Worm (Caenorhabditis elegans): Measurements from ENCODE around the gene mesp-1.

The mesp-1 gene

DNA sequence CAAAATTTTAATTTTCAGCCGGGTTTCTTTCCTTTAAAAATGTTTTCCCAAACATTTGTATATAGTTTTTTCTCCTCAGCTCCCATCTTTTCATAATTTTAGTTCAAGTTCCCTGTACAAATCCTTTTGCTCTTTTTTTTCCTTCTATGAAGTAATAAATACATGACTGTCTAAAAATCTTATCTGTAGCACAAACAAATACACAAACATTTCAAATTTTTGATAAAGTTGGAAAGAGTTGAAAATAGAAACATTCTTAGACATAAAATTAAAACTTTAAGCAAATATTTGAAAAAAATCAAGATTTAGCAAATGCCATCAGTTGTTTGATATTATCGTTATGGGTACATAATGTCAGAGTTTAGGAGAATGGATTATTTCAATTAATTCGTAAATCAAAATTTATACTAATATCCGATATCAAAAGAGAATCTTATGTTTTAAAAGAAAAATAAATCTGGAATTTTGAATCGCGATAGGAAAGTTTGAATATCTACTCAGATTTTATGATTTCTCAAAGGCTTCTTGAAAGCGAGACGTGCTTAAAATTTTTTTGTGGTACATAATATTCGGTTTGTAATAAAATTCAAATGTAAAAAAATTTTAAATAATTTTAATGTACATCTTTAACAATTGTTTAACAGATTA, 39.0 kb downstream of the mesp-1 start:
- TF ChIP-seq ztf-23 (GFP tag; IDR thresholded peaks at IDR 0.05), result no peak
- TF ChIP-seq cog-1 (tag; optimal IDR thresholded peaks at IDR 0.05), result no peak
- no peak for TF ChIP-seq ref-1 (GFP tag; conservative IDR thresholded peaks at IDR 0.05)
- TF ChIP-seq klf-2 (GFP tag; conservative IDR thresholded peaks at IDR 0.05), result no peak
- no peak for TF ChIP-seq flt-1 (GFP tag; IDR thresholded peaks at IDR 0.05)
- no peak for TF ChIP-seq T22C8.4 (GFP tag; IDR thresholded peaks at IDR 0.05)
- no peak for TF ChIP-seq med-1 (GFP tag; optimal IDR thresholded peaks at IDR 0.05; ENCODE audit: insufficient read depth)
- no peak for TF ChIP-seq tab-1 (GFP tag; IDR thresholded peaks at IDR 0.05)
- TF ChIP-seq ztf-29 (GFP tag; IDR thresholded peaks at IDR 0.05), result no peak

DNA sequence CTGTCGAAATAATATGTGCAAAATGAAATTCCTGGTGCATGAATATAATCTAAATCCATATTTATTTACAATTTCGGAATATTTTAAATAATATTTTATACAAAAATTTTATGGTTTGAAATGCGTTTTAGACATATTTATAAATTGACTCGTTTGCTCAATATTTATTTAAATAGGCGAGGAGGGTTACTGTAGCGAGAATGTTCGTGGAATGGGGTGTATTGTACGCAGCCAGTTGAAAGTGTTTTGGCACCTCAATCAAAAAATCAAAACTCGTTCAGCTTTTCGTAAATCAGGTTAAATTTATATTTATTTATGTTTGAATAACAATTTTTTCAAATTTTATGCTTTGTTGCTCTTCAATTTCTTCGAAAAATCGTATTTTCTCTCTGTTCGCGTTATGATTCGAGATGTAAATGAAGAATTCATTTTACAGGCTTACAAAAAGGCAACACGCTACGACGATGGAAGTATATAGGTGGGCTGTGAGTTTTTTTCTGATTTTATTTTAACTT, 39.6 kb downstream of the mesp-1 start, which contains the start of gene hyl-1:
Gene hyl-1, plus strand, starts transcription at position 465 of the 515 bp plus-strand sequence.
- TF ChIP-seq T22C8.4 (GFP tag; IDR thresholded peaks at IDR 0.05) (no peak), ztf-23 (GFP tag; IDR thresholded peaks at IDR 0.05) (no peak), ztf-29 (GFP tag; IDR thresholded peaks at IDR 0.05) (no peak), flt-1 (GFP tag; IDR thresholded peaks at IDR 0.05) (no peak), med-1 (GFP tag; optimal IDR thresholded peaks at IDR 0.05; ENCODE audit: insufficient read depth) (no peak), ref-1 (GFP tag; conservative IDR thresholded peaks at IDR 0.05) (no peak)

DNA sequence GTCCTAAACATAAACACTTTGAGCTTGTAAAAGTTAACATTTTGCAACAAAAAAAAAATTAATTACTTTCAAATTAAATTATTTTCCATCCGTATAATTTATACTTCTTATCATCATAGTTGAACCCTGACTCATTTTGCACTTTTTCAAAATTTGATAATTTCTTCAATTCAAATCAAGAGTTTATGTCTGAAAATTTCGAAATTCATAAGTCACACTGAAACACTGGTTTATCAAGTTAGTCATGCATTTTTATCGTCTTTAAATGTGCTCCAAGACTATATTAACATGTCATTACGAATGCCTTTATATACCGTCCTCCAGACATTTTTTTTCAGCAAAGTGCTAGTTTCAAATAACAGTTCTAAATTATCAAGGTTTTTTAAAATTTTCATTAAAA, 40.5 kb downstream of the mesp-1 start:
- TF ChIP-seq flt-1 (GFP tag; IDR thresholded peaks at IDR 0.05) (no peak), klf-2 (GFP tag; conservative IDR thresholded peaks at IDR 0.05) (no peak), ztf-23 (GFP tag; IDR thresholded peaks at IDR 0.05) (no peak), ref-1 (GFP tag; conservative IDR thresholded peaks at IDR 0.05) (no peak), cog-1 (tag; optimal IDR thresholded peaks at IDR 0.05) (no peak), T22C8.4 (GFP tag; IDR thresholded peaks at IDR 0.05) (no peak), med-1 (GFP tag; optimal IDR thresholded peaks at IDR 0.05; ENCODE audit: insufficient read depth) (no peak), ztf-29 (GFP tag; IDR thresholded peaks at IDR 0.05) (no peak), tab-1 (GFP tag; IDR thresholded peaks at IDR 0.05) (no peak)

- no peak for TF ChIP-seq flt-1 (GFP tag; IDR thresholded peaks at IDR 0.05)
- no peak for TF ChIP-seq tab-1 (GFP tag; IDR thresholded peaks at IDR 0.05)
- TF ChIP-seq ztf-23 (GFP tag; IDR thresholded peaks at IDR 0.05), result no peak
- TF ChIP-seq T22C8.4 (GFP tag; IDR thresholded peaks at IDR 0.05), result no peak
- TF ChIP-seq med-1 (GFP tag; optimal IDR thresholded peaks at IDR 0.05; ENCODE audit: insufficient read depth), result no peak
- TF ChIP-seq ztf-29 (GFP tag; IDR thresholded peaks at IDR 0.05), result no peak
- TF ChIP-seq klf-2 (GFP tag; conservative IDR thresholded peaks at IDR 0.05), result no peak
- no peak for TF ChIP-seq ref-1 (GFP tag; conservative IDR thresholded peaks at IDR 0.05)
- TF ChIP-seq cog-1 (tag; optimal IDR thresholded peaks at IDR 0.05), result no peak
Observed at ce11 chrIV:8540268-8540667, 41.2 kb downstream of the mesp-1 start.

ce11 chrIV:8542272-8542671, 43.2 kb downstream of the mesp-1 start:
- TF ChIP-seq cog-1 (tag; optimal IDR thresholded peaks at IDR 0.05) (no peak), ztf-29 (GFP tag; IDR thresholded peaks at IDR 0.05) (no peak), tab-1 (GFP tag; IDR thresholded peaks at IDR 0.05) (no peak), ref-1 (GFP tag; conservative IDR thresholded peaks at IDR 0.05) (no peak), flt-1 (GFP tag; IDR thresholded peaks at IDR 0.05) (no peak), klf-2 (GFP tag; conservative IDR thresholded peaks at IDR 0.05) (no peak), ztf-23 (GFP tag; IDR thresholded peaks at IDR 0.05) (no peak), med-1 (GFP tag; optimal IDR thresholded peaks at IDR 0.05; ENCODE audit: insufficient read depth) (no peak), T22C8.4 (GFP tag; IDR thresholded peaks at IDR 0.05) (no peak)
